Worm (Caenorhabditis elegans) whole organism, L3 larva: ENCODE data around the gene Y44A6B.3.

Source experiments
- ama-1 ChIP-seq: fragments of 150-350 bp; optimal IDR thresholded peaks from 2 replicates; lab custom pipeline; 2018
- ceh-28 ChIP-seq: fragments of 150-350 bp; optimal IDR thresholded peaks from 2 replicates; lab custom pipeline; 2014; ENCODE audit warnings: missing biosample characterization, missing genetic modification reagents, missing genetic modification characterization
- ceh-82 ChIP-seq: fragments of 150-350 bp; optimal IDR thresholded peaks from 2 replicates; lab custom pipeline; 2014; ENCODE audit warnings: missing biosample characterization, missing genetic modification characterization
- fkh-10 ChIP-seq: sonication (generic microtip); optimal IDR thresholded peaks from 2 replicates; lab custom pipeline; 2017; ENCODE audit warnings: missing biosample characterization, missing genetic modification reagents, missing genetic modification characterization
- fkh-2 ChIP-seq: fragments of 150-350 bp; optimal IDR thresholded peaks from 2 replicates; lab custom pipeline; 2014; ENCODE audit warnings: missing biosample characterization, missing genetic modification reagents, missing genetic modification characterization
- fos-1 ChIP-seq: fragments of 150-350 bp; optimal IDR thresholded peaks from 2 replicates; lab custom pipeline; 2014; ENCODE audit warnings: missing biosample characterization, missing genetic modification characterization
- jun-1 ChIP-seq: fragments of 150-350 bp; optimal IDR thresholded peaks from 2 replicates; lab custom pipeline; 2014; ENCODE audit warnings: missing biosample characterization, missing genetic modification reagents, missing genetic modification characterization
- lin-15B ChIP-seq: fragments of 150-350 bp; optimal IDR thresholded peaks from 2 replicates; lab custom pipeline; 2014; ENCODE audit warnings: missing biosample characterization, missing genetic modification characterization
- nhr-28 ChIP-seq: fragments of 150-350 bp; optimal IDR thresholded peaks from 2 replicates; lab custom pipeline; 2014; ENCODE audit warnings: missing biosample characterization, missing genetic modification characterization
- nhr-67 ChIP-seq: fragments of 150-350 bp; optimal IDR thresholded peaks from 2 replicates; lab custom pipeline; 2014; ENCODE audit warnings: missing biosample characterization, missing genetic modification characterization
- snpc-4 ChIP-seq: fragments of 150-350 bp; optimal IDR thresholded peaks from 2 replicates; lab custom pipeline; 2014; ENCODE audit warnings: missing biosample characterization, missing genetic modification characterization
- zag-1 ChIP-seq: fragments of 150-350 bp; optimal IDR thresholded peaks from 2 replicates; lab custom pipeline; 2014; ENCODE audit warnings: missing biosample characterization, missing genetic modification characterization
- ztf-4 ChIP-seq: fragments of 150-350 bp; optimal IDR thresholded peaks from 2 replicates; lab custom pipeline; 2014; ENCODE audit warnings: missing biosample characterization, missing genetic modification characterization

- TF ChIP-seq ceh-28 (tag; lab: Kevin White, UChicago): no peak
- TF ChIP-seq fkh-10: no peak
- no peak for TF ChIP-seq ztf-4 (tag; lab: Kevin White, UChicago)
- no peak for TF ChIP-seq jun-1 (tag; lab: Kevin White, UChicago)
- TF ChIP-seq ceh-82 (tag; lab: Kevin White, UChicago): no peak
- no peak for TF ChIP-seq lin-15B (tag; lab: Kevin White, UChicago)
- TF ChIP-seq fos-1 (tag; lab: Kevin White, UChicago): no peak
- TF ChIP-seq snpc-4 (tag; lab: Kevin White, UChicago): no peak
- no peak for TF ChIP-seq nhr-28 (tag; lab: Kevin White, UChicago)
- no peak for TF ChIP-seq nhr-67 (tag; lab: Kevin White, UChicago)
- TF ChIP-seq zag-1: no peak
- TF ChIP-seq ama-1: no peak
- TF ChIP-seq fkh-2 (tag; lab: Kevin White, UChicago): no peak
Measured at ce11 chrV:20608688-20609087, 29.6 kb downstream of the Y44A6B.3 start, which contains the start of gene ttr-12.
